Fruit fly (Drosophila melanogaster) S2 (cell line): ENCODE measurements around the gene CG6847.

Experiments
- CG8478 ChIP-seq: fragments of >200 bp; optimal IDR thresholded peaks from 2 replicates; lab custom pipeline; 2018
- CTCF ChIP-seq, 2 experiments: fragments of >200 bp; optimal IDR thresholded peaks; 2 replicates each; lab custom pipeline; 2018

The CG6847 gene

dm6 chrX:17917564-17918233, 6.4 kb downstream of the CG6847 start:
- no peak for TF ChIP-seq CG8478 (lab: Kevin White, UChicago)
- no peak for TF ChIP-seq CTCF (optimal IDR thresholded peaks at IDR 0.05; lab: Kevin White, UChicago)

dm6 chrX:17924034-17924433, 12.8 kb downstream of the CG6847 start:
- TF ChIP-seq CG8478 (lab: Kevin White, UChicago) (no peak), CTCF (optimal IDR thresholded peaks at IDR 0.05; lab: Kevin White, UChicago) (no peak)

dm6 chrX:17940677-17941076, 29.4 kb downstream of the CG6847 start:
- TF ChIP-seq CTCF (optimal IDR thresholded peaks at IDR 0.05; lab: Kevin White, UChicago) (no peak), CG8478 (lab: Kevin White, UChicago) (no peak)

dm6 chrX:17963008-17963744, 51.9 kb downstream of the CG6847 start:
- no peak for TF ChIP-seq CG8478 (lab: Kevin White, UChicago)
- no peak for TF ChIP-seq CTCF (optimal IDR thresholded peaks at IDR 0.05; lab: Kevin White, UChicago)

dm6 chrX:17967046-17967445, 55.8 kb downstream of the CG6847 start:
- no peak for TF ChIP-seq CG8478 (lab: Kevin White, UChicago)
- no peak for TF ChIP-seq CTCF (optimal IDR thresholded peaks at IDR 0.05; lab: Kevin White, UChicago)

dm6 chrX:17968134-17968533, 56.9 kb downstream of the CG6847 start:
- TF ChIP-seq CTCF (optimal IDR thresholded peaks at IDR 0.05; lab: Kevin White, UChicago) (no peak), CG8478 (lab: Kevin White, UChicago) (no peak)
